Fruit fly (Drosophila melanogaster) whole organism, embryonic: ENCODE results near the gene CG14142.

ENCODE experiments used
- CG17829 ChIP-seq: fragments of 200-800 bp; optimal IDR thresholded peaks from 2 replicates; lab custom pipeline; 2019; ENCODE audit warnings: missing biosample characterization, mild to moderate bottlenecking, missing genetic modification characterization, moderate library complexity
- CG18599 ChIP-seq: fragments of 200-800 bp; sonication (Bioruptor generic); optimal IDR thresholded peaks from 3 replicates; lab custom pipeline; 2017; ENCODE audit warnings: missing biosample characterization, missing genetic modification characterization, mild to moderate bottlenecking, moderate library complexity, missing genetic modification reagents
- CG2889 ChIP-seq: fragments of 200-800 bp; sonication (Bioruptor generic); IDR thresholded peaks from 3 replicates; pipeline ENCODE4 v1.3.6; 2022; ENCODE audit warnings: missing biosample characterization, missing genetic modification characterization
- Oli ChIP-seq: fragments of 200-800 bp; sonication (Bioruptor generic); optimal IDR thresholded peaks from 2 replicates; lab custom pipeline; 2018; ENCODE audit warnings: missing biosample characterization, mild to moderate bottlenecking, missing genetic modification characterization, moderate library complexity
- trh ChIP-seq: fragments of 200-800 bp; sonication (Bioruptor generic); optimal IDR thresholded peaks from 2 replicates; lab custom pipeline; 2016; ENCODE audit warnings: missing biosample characterization, missing genetic modification characterization

DNA sequence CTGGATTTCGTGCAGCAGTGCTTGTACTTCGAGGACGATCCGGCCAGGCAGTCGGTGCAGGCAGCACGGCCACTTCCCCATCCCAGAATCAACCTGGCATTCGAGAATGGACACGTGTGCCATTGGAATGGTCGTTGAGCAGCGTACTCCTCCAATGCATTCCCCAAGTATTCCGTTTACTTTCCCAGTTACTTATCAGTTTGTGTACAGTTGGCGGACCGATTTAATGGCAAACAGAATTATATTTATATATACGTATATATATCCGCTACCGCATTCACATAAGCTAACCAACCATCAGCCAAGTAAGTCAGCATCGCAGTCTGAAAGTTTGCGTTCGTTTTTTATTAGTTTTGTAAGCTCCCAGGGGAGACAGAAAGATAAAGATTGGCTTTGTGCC lies 40.3 kb downstream of the CG14142 start:
- no peak for TF ChIP-seq CG2889
- no peak for TF ChIP-seq trh
- TF ChIP-seq CG18599 (GFP tag; lab: Kevin White, UChicago) = no peak
- TF ChIP-seq CG17829 (tag; lab: Kevin White, UChicago) = no peak
- TF ChIP-seq Oli (tag; lab: Kevin White, UChicago) = no peak
